Worm (Caenorhabditis elegans) whole organism, L4/young adult: ENCODE measurements around the gene cpx-2.

Experiments used
- W03F9.2 ChIP-seq: fragments of 150-350 bp; optimal IDR thresholded peaks from 2 replicates; lab custom pipeline; 2014; ENCODE audit warnings: missing biosample characterization, missing genetic modification characterization
- dao-5 ChIP-seq: sonication (generic microtip); optimal IDR thresholded peaks from 2 replicates; lab custom pipeline; 2016; ENCODE audit warnings: missing genotype, missing genetic modification characterization, moderate library complexity, missing compliant biosample characterization
- him-1 ChIP-seq: sonication (generic microtip); optimal IDR thresholded peaks from 2 replicates; lab custom pipeline; 2016; ENCODE audit warnings: missing genotype, missing genetic modification reagents, missing genetic modification characterization, missing compliant biosample characterization

DNA sequence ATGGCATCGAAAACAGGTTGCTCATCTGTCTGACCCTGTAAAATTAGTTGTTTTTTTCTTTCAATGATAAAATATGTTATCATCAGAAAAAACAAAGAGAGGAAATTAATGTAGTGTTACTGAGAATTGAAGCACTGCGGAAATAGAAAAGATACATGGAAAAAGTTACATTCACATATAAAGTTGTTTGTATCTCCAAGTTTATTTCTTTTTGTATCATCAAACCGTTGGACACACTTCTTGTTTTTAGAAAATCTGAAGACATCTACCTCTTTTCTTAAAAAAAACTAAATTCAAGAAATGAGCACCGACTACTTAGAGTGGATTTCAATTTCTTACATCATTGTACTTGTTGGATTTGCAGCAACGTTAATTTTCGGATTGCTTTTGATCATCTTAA lies 11.3 kb upstream of the cpx-2 start, which contains the start of gene str-10:
- TF ChIP-seq dao-5 (tag; lab: Kevin White, UChicago) (no peak), W03F9.2 (no peak), him-1 (tag; lab: Kevin White, UChicago) (no peak)
